Worm (Caenorhabditis elegans): ENCODE measurements around the gene F12F6.1.

DNA sequence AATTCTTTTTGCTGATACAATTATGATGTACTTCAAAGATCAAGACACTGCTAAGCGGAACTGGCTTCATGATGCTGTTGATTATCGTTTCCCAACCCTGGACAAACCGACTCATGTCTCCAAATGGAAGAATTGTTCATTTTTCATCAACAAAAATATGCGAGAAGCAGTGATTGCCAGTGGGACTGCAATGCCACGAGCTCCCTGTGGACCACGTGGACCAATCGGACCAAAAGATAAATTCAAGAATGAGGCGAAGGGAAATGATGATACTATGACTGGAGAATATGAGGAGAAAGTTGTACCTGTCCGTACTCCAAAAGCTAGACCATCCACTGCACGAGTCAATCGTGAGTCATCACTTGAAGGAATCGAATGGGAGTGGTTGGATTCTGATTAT is 2.7 kb downstream of the F12F6.1 start:
- TF ChIP-seq ahr-1 (tag; optimal IDR thresholded peaks at IDR 0.05) (no peak), fax-1 (tag; optimal IDR thresholded peaks at IDR 0.05) (no peak), odd-2 (tag; optimal IDR thresholded peaks at IDR 0.05) (no peak), ama-1 (optimal IDR thresholded peaks at IDR 0.05) (no peak), pat-9 (tag; optimal IDR thresholded peaks at IDR 0.05) (no peak)
